Fruit fly (Drosophila melanogaster) whole organism: Measurements from ENCODE around the gene CG45002.

Experiments
- EcR ChIP-seq, 2 experiments: fragments of >200 bp; optimal IDR thresholded peaks; 2 replicates each; lab custom pipeline; 2017; ENCODE audit warnings: missing biosample characterization in 2 of 2, missing genetic modification characterization in 2 of 2, missing genetic modification reagents in 2 of 2
- psq ChIP-seq: fragments of >200 bp; optimal IDR thresholded peaks from 2 replicates; lab custom pipeline; 2017
- usp ChIP-seq: fragments of >200 bp; optimal IDR thresholded peaks from 2 replicates; lab custom pipeline; 2017; ENCODE audit warnings: missing biosample characterization, missing genetic modification characterization, mixed read lengths

- TF ChIP-seq psq (no peak), EcR (GFP tag; optimal IDR thresholded peaks at IDR 0.05; lab: Kevin White, UChicago) (no peak), usp (GFP tag; lab: Kevin White, UChicago) (no peak)
Observed at dm6 chrX:16946604-16947003, 119.9 kb downstream of the CG45002 start.
